Fruit fly (Drosophila melanogaster) whole organism, embryonic: ENCODE results near the gene Cyp313a4.
A peak's percentile ranks its signal among the peaks of the same experiment; 100 is the strongest.

Source experiments
- Awh ChIP-seq: fragments of 200-800 bp; sonication (Bioruptor generic); IDR thresholded peaks from 2 replicates; pipeline ENCODE4, ENCODE4 v1.3.6; 2022; ENCODE audit warnings: missing biosample characterization, missing genetic modification characterization
- Blimp-1 ChIP-seq: fragments of 200-800 bp; sonication (Bioruptor generic); optimal IDR thresholded peaks from 3 replicates; lab custom pipeline; 2018; ENCODE audit warnings: missing biosample characterization, missing genetic modification characterization, mild to moderate bottlenecking, moderate library complexity, missing genetic modification reagents
- CG11085 ChIP-seq: fragments of 200-800 bp; sonication (Bioruptor generic); IDR thresholded peaks from 2 replicates; pipeline ENCODE4 v1.3.6; 2022; ENCODE audit warnings: missing biosample characterization, missing genetic modification characterization
- CG12299 ChIP-seq: fragments of 200-800 bp; sonication (Bioruptor generic); optimal IDR thresholded peaks from 2 replicates; lab custom pipeline; 2018; ENCODE audit warnings: missing biosample characterization, mild to moderate bottlenecking, missing genetic modification characterization
- CG12391 ChIP-seq: fragments of 200-800 bp; sonication (Bioruptor generic); optimal IDR thresholded peaks from 3 replicates; lab custom pipeline; 2018; ENCODE audit warnings: missing biosample characterization, mild to moderate bottlenecking, missing genetic modification characterization, moderate library complexity
- CG12769 ChIP-seq: fragments of 200-800 bp; sonication (Bioruptor generic); optimal IDR thresholded peaks from 2 replicates; lab custom pipeline; 2019; ENCODE audit warnings: missing biosample characterization, mild to moderate bottlenecking, missing genetic modification characterization, moderate library complexity
- CG12942 ChIP-seq: fragments of 200-800 bp; sonication (Bioruptor generic); optimal IDR thresholded peaks from 3 replicates; lab custom pipeline; 2016; ENCODE audit warnings: missing biosample characterization, missing genetic modification characterization
- CG15073 ChIP-seq: fragments of 200-800 bp; sonication (Bioruptor generic); optimal IDR thresholded peaks from 2 replicates; lab custom pipeline; 2016; ENCODE audit warnings: missing biosample characterization, missing genetic modification characterization
- CG2678 ChIP-seq: fragments of 200-800 bp; sonication (Bioruptor generic); optimal IDR thresholded peaks from 3 replicates; lab custom pipeline; 2019; ENCODE audit warnings: missing biosample characterization, mild to moderate bottlenecking, missing genetic modification characterization, moderate library complexity
- CG2712 ChIP-seq: fragments of 200-800 bp; optimal IDR thresholded peaks from 3 replicates; lab custom pipeline; 2019; ENCODE audit warnings: missing biosample characterization, mild to moderate bottlenecking, missing genetic modification characterization, moderate library complexity
- CG2875 ChIP-seq: fragments of 200-800 bp; sonication (Bioruptor generic); optimal IDR thresholded peaks from 2 replicates; lab custom pipeline; 2017; ENCODE audit warnings: missing biosample characterization, mild to moderate bottlenecking, missing genetic modification characterization, missing genetic modification reagents
- CG30403 ChIP-seq: fragments of 200-800 bp; sonication (Bioruptor generic); optimal IDR thresholded peaks from 3 replicates; lab custom pipeline; 2016; ENCODE audit warnings: missing biosample characterization, missing genetic modification characterization
- CG3726 ChIP-seq: fragments of 200-800 bp; sonication (Bioruptor generic); IDR thresholded peaks from 3 replicates; pipeline ENCODE4, ENCODE4 v1.3.6; 2022; ENCODE audit warnings: missing biosample characterization, missing genetic modification characterization
- CG3847 ChIP-seq: fragments of 200-800 bp; sonication (Bioruptor generic); IDR thresholded peaks from 2 replicates; pipeline ENCODE4 v1.3.6; 2022; ENCODE audit warnings: missing biosample characterization, missing genetic modification characterization
- CG3995 ChIP-seq: fragments of 200-800 bp; sonication (Bioruptor generic); optimal IDR thresholded peaks from 3 replicates; lab custom pipeline; 2016; ENCODE audit warnings: missing biosample characterization, missing genetic modification characterization
- CG4617 ChIP-seq: fragments of 200-800 bp; sonication (Bioruptor generic); optimal IDR thresholded peaks from 3 replicates; lab custom pipeline; 2016; ENCODE audit warnings: missing biosample characterization, missing genetic modification characterization, borderline replicate concordance
- CG4820 ChIP-seq: fragments of 200-800 bp; sonication (Bioruptor generic); optimal IDR thresholded peaks from 3 replicates; lab custom pipeline; 2016; ENCODE audit warnings: missing biosample characterization, missing genetic modification characterization
- CG4854 ChIP-seq: fragments of 200-800 bp; sonication (Bioruptor generic); optimal IDR thresholded peaks from 2 replicates; lab custom pipeline; 2016; ENCODE audit warnings: missing biosample characterization, missing genetic modification characterization, inconsistent platforms
- CG6175 ChIP-seq: fragments of 200-800 bp; sonication (Bioruptor generic); IDR thresholded peaks from 3 replicates; pipeline ENCODE4 v1.3.6; 2022; ENCODE audit warnings: missing biosample characterization, missing genetic modification characterization
- CG7556 ChIP-seq: fragments of 200-800 bp; sonication (Bioruptor generic); optimal IDR thresholded peaks from 2 replicates; lab custom pipeline; 2017; ENCODE audit warnings: missing biosample characterization, mild to moderate bottlenecking, missing genetic modification characterization
- CG8290 ChIP-seq, 3 experiments: fragments of 200-800 bp; sonication (Bioruptor generic); optimal IDR thresholded peaks; 2 replicates each; lab custom pipeline; 2016 to 2019; ENCODE audit warnings: missing biosample characterization in 3 of 3, missing genetic modification characterization in 3 of 3, mild to moderate bottlenecking in 2 of 3, moderate library complexity in 1 of 3
- CG8944 ChIP-seq: fragments of 200-800 bp; sonication (Bioruptor generic); optimal IDR thresholded peaks from 3 replicates; lab custom pipeline; 2016; ENCODE audit warnings: missing biosample characterization, missing genetic modification characterization
- CTCF ChIP-seq: fragments of 200-800 bp; sonication (Bioruptor generic); optimal IDR thresholded peaks from 2 replicates; lab custom pipeline; 2017; ENCODE audit warnings: missing biosample characterization, mild to moderate bottlenecking, missing genetic modification characterization, moderate library complexity
- D19A ChIP-seq: fragments of 200-800 bp; optimal IDR thresholded peaks from 3 replicates; lab custom pipeline; 2019; ENCODE audit warnings: missing biosample characterization, mild to moderate bottlenecking, missing genetic modification characterization, moderate library complexity
- Dfd ChIP-seq, 2 experiments: fragments of >200 bp; optimal IDR thresholded peaks; 2 replicates each; lab custom pipeline; 2017; ENCODE audit warnings: missing biosample characterization in 2 of 2, missing genetic modification characterization in 2 of 2
- Dip2 ChIP-seq: fragments of 200-800 bp; sonication (Bioruptor generic); IDR thresholded peaks from 2 replicates; pipeline ENCODE4 v1.3.6; 2022; ENCODE audit warnings: missing biosample characterization, missing genetic modification characterization
- Hmr ChIP-seq: fragments of 200-800 bp; sonication (Bioruptor generic); optimal IDR thresholded peaks from 3 replicates; lab custom pipeline; 2017; ENCODE audit warnings: mild to moderate bottlenecking, missing biosample characterization, missing genetic modification reagents, missing genetic modification characterization
- Hr78 ChIP-seq, 2 experiments: fragments of 200-800 bp in 1 of 2; fragments of >200 bp in 1 of 2; sonication (Bioruptor generic) in 1 of 2; optimal IDR thresholded peaks; 2 replicates each; lab custom pipeline; 2017 to 2019; ENCODE audit warnings: missing biosample characterization in 2 of 2, missing genetic modification characterization in 2 of 2, mild to moderate bottlenecking in 1 of 2, moderate library complexity in 1 of 2
- NFAT ChIP-seq: fragments of 200-800 bp; sonication (Bioruptor generic); IDR thresholded peaks from 2 replicates; pipeline ENCODE4 v1.3.6; 2022; ENCODE audit warnings: missing biosample characterization, missing genetic modification characterization
- Ravus ChIP-seq: fragments of 200-800 bp; sonication (Bioruptor generic); IDR thresholded peaks from 2 replicates; pipeline ENCODE4 v1.3.6; 2022; ENCODE audit warnings: missing biosample characterization, missing genetic modification characterization
- Xrp1 ChIP-seq: fragments of 200-800 bp; sonication (Bioruptor generic); IDR thresholded peaks from 2 replicates; pipeline ENCODE4 v1.3.6; 2022; ENCODE audit warnings: missing biosample characterization, missing genetic modification characterization
- amos ChIP-seq: fragments of 200-800 bp; sonication (Bioruptor generic); IDR thresholded peaks from 2 replicates; pipeline ENCODE4 v1.3.6; 2022; ENCODE audit warnings: missing biosample characterization, missing genetic modification characterization; ENCODE audit not compliant: partially characterized antibody
- chm ChIP-seq: fragments of 200-800 bp; sonication (Bioruptor generic); IDR thresholded peaks from 2 replicates; pipeline ENCODE4 v1.3.6; 2022; ENCODE audit warnings: missing biosample characterization, missing genetic modification characterization
- chn ChIP-seq: fragments of 200-800 bp; sonication (Bioruptor generic); optimal IDR thresholded peaks from 2 replicates; lab custom pipeline; 2016; ENCODE audit warnings: missing biosample characterization, missing genetic modification characterization
- ci ChIP-seq: fragments of 200-800 bp; sonication (Bioruptor generic); IDR thresholded peaks from 3 replicates; pipeline ENCODE4 v1.3.6; 2022; ENCODE audit warnings: missing biosample characterization, missing genetic modification characterization
- dysf ChIP-seq: fragments of 200-800 bp; sonication (Bioruptor generic); IDR thresholded peaks from 3 replicates; pipeline ENCODE4 v1.3.6; 2022; ENCODE audit warnings: missing biosample characterization, missing genetic modification characterization
- grau ChIP-seq: fragments of 200-800 bp; optimal IDR thresholded peaks from 3 replicates; lab custom pipeline; 2019; ENCODE audit warnings: missing biosample characterization, mild to moderate bottlenecking, missing genetic modification characterization, moderate library complexity
- jumu ChIP-seq: fragments of 200-800 bp; sonication (Bioruptor generic); optimal IDR thresholded peaks from 3 replicates; lab custom pipeline; 2016; ENCODE audit warnings: missing biosample characterization, missing genetic modification characterization
- lmd ChIP-seq: fragments of 200-800 bp; sonication (Bioruptor generic); IDR thresholded peaks from 2 replicates; pipeline ENCODE4 v1.3.6; 2022; ENCODE audit warnings: missing biosample characterization, missing genetic modification characterization
- nerfin-1 ChIP-seq: fragments of 200-800 bp; sonication (Bioruptor generic); optimal IDR thresholded peaks from 3 replicates; lab custom pipeline; 2019; ENCODE audit warnings: missing biosample characterization, mild to moderate bottlenecking, missing genetic modification characterization, moderate library complexity
- oc ChIP-seq: fragments of 200-800 bp; sonication (Bioruptor generic); optimal IDR thresholded peaks from 2 replicates; lab custom pipeline; 2018; ENCODE audit warnings: missing biosample characterization, mild to moderate bottlenecking, missing genetic modification characterization, moderate library complexity
- psq ChIP-seq: fragments of 200-800 bp; sonication (Bioruptor generic); optimal IDR thresholded peaks from 2 replicates; lab custom pipeline; 2017; ENCODE audit warnings: missing biosample characterization, missing genetic modification characterization
- salm ChIP-seq: fragments of 200-800 bp; sonication (Bioruptor generic); optimal IDR thresholded peaks from 2 replicates; lab custom pipeline; 2018; ENCODE audit warnings: missing biosample characterization, mild to moderate bottlenecking, missing genetic modification characterization
- sc ChIP-seq, 3 experiments: fragments of >200 bp in 2 of 3; fragments of 200-800 bp in 1 of 3; sonication (Bioruptor generic) in 1 of 3; optimal IDR thresholded peaks; 2 replicates in 2 of 3; 3 replicates in 1 of 3; lab custom pipeline; 2017; ENCODE audit warnings: mild to moderate bottlenecking in 1 of 3, missing biosample characterization in 1 of 3, missing genetic modification characterization in 1 of 3, missing genetic modification reagents in 1 of 3
- stwl ChIP-seq: fragments of 200-800 bp; sonication (Bioruptor generic); optimal IDR thresholded peaks from 3 replicates; lab custom pipeline; 2018; ENCODE audit warnings: missing biosample characterization, mild to moderate bottlenecking, missing genetic modification characterization, moderate library complexity
- trem ChIP-seq: fragments of 200-800 bp; optimal IDR thresholded peaks from 3 replicates; lab custom pipeline; 2019; ENCODE audit warnings: missing biosample characterization, mild to moderate bottlenecking, missing genetic modification characterization, moderate library complexity

The Cyp313a4 gene

DNA sequence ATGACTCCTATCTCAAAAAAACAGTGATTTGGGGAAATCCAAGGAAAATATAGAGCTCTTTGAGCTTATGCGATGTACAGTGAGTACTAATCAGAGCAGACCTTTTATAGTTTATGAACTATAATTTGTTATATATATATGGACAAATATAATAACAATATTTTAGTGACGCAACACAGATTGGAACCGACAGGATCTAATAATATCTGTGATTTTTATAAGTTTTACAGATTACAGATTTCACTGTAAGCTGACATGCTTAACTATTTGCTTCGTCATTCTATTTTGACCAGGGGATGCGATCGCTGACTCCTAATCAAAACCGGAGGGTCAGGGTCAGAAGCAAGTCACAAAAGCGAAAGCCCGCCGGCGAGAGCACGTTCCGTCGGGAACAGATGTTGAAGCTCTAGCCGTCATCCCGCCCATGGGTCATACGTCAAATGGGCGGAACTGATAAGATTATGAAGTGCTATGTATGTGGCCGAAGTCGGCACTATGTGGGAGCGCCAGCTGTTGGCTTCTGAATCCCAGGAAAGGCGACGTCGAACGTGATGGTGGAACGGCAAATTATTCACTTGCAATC, 7.0 kb downstream of the Cyp313a4 start, which contains the start of gene Gnmt (continued):
- TF ChIP-seq Hmr (peak; percentile 21), CG3847 (GFP tag; lab: Robert Waterston, UW) (no peak), CG2875 (GFP tag; lab: Kevin White, UChicago) (no peak), sc (optimal IDR thresholded peaks at IDR 0.05; lab: Kevin White, UChicago) (no peak), sc (GFP tag; optimal IDR thresholded peaks at IDR 0.05; lab: Kevin White, UChicago) (no peak), CG15073 (GFP tag; lab: Kevin White, UChicago) (no peak), CG30403 (peak; percentile 11), dysf (GFP tag; lab: Robert Waterston, UW) (peak; percentile 10; the same call in 1 of the 3 replicates), grau (tag; lab: Kevin White, UChicago) (peak; percentile 78), trem (tag; lab: Kevin White, UChicago) (no peak), D19A (tag; lab: Kevin White, UChicago) (no peak), CG12769 (tag; lab: Kevin White, UChicago) (no peak), amos (GFP tag; lab: Robert Waterston, UW) (no peak), chm (GFP tag; lab: Robert Waterston, UW) (no peak), CG2678 (tag; lab: Kevin White, UChicago) (no peak)

DNA sequence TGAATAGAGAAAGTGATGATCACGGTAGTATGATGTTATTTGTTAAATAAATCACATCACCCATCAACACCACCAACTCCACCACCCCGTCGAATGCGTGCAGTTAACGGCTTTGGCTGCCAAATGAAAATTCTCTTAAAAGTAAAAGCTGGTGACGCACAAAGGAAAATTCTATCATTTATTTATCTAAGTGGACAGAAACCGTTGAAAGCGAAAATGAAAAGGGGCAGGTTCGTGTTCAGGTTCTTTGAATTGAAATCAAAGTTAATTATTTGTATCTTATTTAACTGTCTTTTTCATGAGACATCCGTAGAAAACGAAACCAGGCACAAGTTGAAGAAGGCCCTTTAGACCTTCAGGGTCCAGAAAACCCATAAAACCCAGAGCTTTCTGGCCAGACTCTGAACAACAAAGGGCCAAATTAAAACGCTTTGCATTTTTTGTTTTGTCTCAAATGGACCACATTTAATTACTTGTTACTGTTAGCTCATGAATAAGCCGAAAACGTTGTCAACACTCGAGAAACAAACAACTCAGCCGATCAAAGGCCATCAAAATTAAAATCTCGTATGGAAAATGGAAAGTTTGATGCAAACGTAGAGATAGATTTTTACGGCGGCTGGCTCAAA, 14.9 kb downstream of the Cyp313a4 start:
- TF ChIP-seq Ravus (no peak), Awh (GFP tag; lab: Robert Waterston, UW) (peak; percentile 73), Hr78 (GFP tag; optimal IDR thresholded peaks at IDR 0.05; lab: Kevin White, UChicago) (no peak), Blimp-1 (GFP tag; lab: Kevin White, UChicago) (peak; percentile 94)
- TF ChIP-seq, all 482 proteins: peak for 2

DNA sequence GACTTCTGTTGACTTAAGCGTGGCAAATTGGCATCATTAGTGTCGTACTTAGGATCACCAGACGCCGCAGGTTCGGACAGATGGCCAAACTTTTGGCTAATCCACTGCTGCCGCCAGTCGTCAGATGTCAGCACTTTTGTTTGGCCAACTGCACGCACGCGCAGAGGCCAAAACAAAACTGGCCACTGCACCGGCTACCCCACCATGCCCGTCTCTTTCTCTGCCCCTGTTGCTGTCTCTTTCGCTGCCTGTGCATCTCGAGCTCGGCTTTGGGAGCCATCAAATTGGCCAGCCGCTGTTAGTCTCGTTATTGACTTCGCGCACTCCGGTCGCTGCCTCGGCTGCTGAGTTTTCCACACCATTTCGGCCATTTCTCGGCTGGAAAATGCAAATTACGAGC, 18.6 kb downstream of the Cyp313a4 start, which contains the start of gene CG14395:
TSS of gene CG14395 (plus strand) at position 301 of the 400 bp plus-strand sequence.
- TF ChIP-seq oc: peak; percentile 25
- TF ChIP-seq Dip2 (GFP tag; lab: Robert Waterston, UW): no peak
- TF ChIP-seq lmd (GFP tag; lab: Robert Waterston, UW): peak; percentile 15; the same call in 1 of the 2 replicates
- no peak for TF ChIP-seq CG12942
- no peak for TF ChIP-seq CG3995
- no peak for TF ChIP-seq NFAT
- TF ChIP-seq CTCF (GFP tag; lab: Kevin White, UChicago): no peak
- no peak for TF ChIP-seq CG4617 (GFP tag; lab: Kevin White, UChicago)
- no peak for TF ChIP-seq Xrp1 (GFP tag; lab: Robert Waterston, UW)
- peak; percentile 18; the same call in 1 of the 3 replicates for TF ChIP-seq CG3726 (GFP tag; lab: Robert Waterston, UW)
- TF ChIP-seq CG8290 (GFP tag; optimal IDR thresholded peaks at IDR 0.05; lab: Kevin White, UChicago): no peak
- TF ChIP-seq CG8290 (tag; optimal IDR thresholded peaks at IDR 0.05; lab: Kevin White, UChicago): no peak
- 0 out of 2 replicates have a peak, but pooled peaks have one; percentile 14 for TF ChIP-seq CG11085
- no peak for TF ChIP-seq nerfin-1 (tag; lab: Kevin White, UChicago)
- TF ChIP-seq CG12299 (tag; lab: Kevin White, UChicago): no peak
- 0 out of 3 replicates have a peak, but pooled peaks have one; percentile 19 for TF ChIP-seq ci (GFP tag; lab: Robert Waterston, UW)
- TF ChIP-seq CG4820 (GFP tag; lab: Kevin White, UChicago): no peak
- no peak for TF ChIP-seq CG4854 (GFP tag; lab: Kevin White, UChicago)
- no peak for TF ChIP-seq chn
- no peak for TF ChIP-seq salm
- TF ChIP-seq stwl (tag; lab: Kevin White, UChicago): no peak
- no peak for TF ChIP-seq jumu (GFP tag; lab: Kevin White, UChicago)
- no peak for TF ChIP-seq CG7556 (GFP tag; lab: Kevin White, UChicago)
- peak; percentile 50 for TF ChIP-seq Blimp-1 (GFP tag; lab: Kevin White, UChicago)
- TF ChIP-seq Dfd (GFP tag; optimal IDR thresholded peaks at IDR 0.05; lab: Kevin White, UChicago): no peak
- TF ChIP-seq CG12391 (tag; lab: Kevin White, UChicago): no peak
- TF ChIP-seq CG8944 (GFP tag; lab: Kevin White, UChicago): no peak
- no peak for TF ChIP-seq CG2712
- TF ChIP-seq CG6175 (GFP tag; lab: Robert Waterston, UW): no peak
- TF ChIP-seq psq (GFP tag; lab: Kevin White, UChicago): no peak
